Fruit fly (Drosophila melanogaster) whole organism, embryonic: ENCODE results near the gene stumps.
A peak's percentile ranks its signal among the peaks of the same experiment; 100 is the strongest.

Source experiments
- C15 ChIP-seq: fragments of 200-800 bp; sonication (Bioruptor generic); IDR thresholded peaks from 3 replicates; pipeline ENCODE4 v1.3.6; 2022; ENCODE audit warnings: missing biosample characterization, missing genetic modification characterization
- CG10565 ChIP-seq: fragments of 200-800 bp; sonication (Bioruptor generic); optimal IDR thresholded peaks from 3 replicates; lab custom pipeline; 2016; ENCODE audit warnings: missing biosample characterization, mild to moderate bottlenecking, missing genetic modification characterization
- CG10979 ChIP-seq: fragments of 200-800 bp; sonication (Bioruptor generic); optimal IDR thresholded peaks from 2 replicates; lab custom pipeline; 2018; ENCODE audit warnings: missing biosample characterization, mild to moderate bottlenecking, missing genetic modification characterization, moderate library complexity
- CG12104 ChIP-seq: fragments of 200-800 bp; sonication (Bioruptor generic); optimal IDR thresholded peaks from 3 replicates; lab custom pipeline; 2016; ENCODE audit warnings: missing biosample characterization, missing genetic modification characterization
- CG13287 ChIP-seq: fragments of 200-800 bp; sonication (Bioruptor generic); IDR thresholded peaks from 2 replicates; pipeline ENCODE4 v1.3.6; 2022; ENCODE audit warnings: missing biosample characterization, missing genetic modification characterization; ENCODE audit not compliant: partially characterized antibody
- CG14667 ChIP-seq: fragments of 200-800 bp; sonication (Bioruptor generic); IDR thresholded peaks from 2 replicates; pipeline ENCODE4 v1.3.6; 2022; ENCODE audit warnings: missing biosample characterization, missing genetic modification characterization
- CG15479 ChIP-seq: fragments of 200-800 bp; sonication (Bioruptor generic); optimal IDR thresholded peaks from 3 replicates; lab custom pipeline; 2019; ENCODE audit warnings: missing biosample characterization, mild to moderate bottlenecking, missing genetic modification characterization, moderate library complexity
- CG17568 ChIP-seq: fragments of 200-800 bp; sonication (Bioruptor generic); optimal IDR thresholded peaks from 2 replicates; lab custom pipeline; 2018; ENCODE audit warnings: missing biosample characterization, mild to moderate bottlenecking, missing genetic modification characterization, moderate library complexity
- CG18476 ChIP-seq: fragments of 200-800 bp; sonication (Bioruptor generic); optimal IDR thresholded peaks from 2 replicates; lab custom pipeline; 2016; ENCODE audit warnings: missing biosample characterization, mild to moderate bottlenecking, missing genetic modification characterization
- CG4360 ChIP-seq: fragments of 200-800 bp; sonication (Bioruptor generic); IDR thresholded peaks from 2 replicates; pipeline ENCODE4 v1.3.6; 2022; ENCODE audit warnings: missing biosample characterization, missing genetic modification characterization
- CG4424 ChIP-seq: fragments of 200-800 bp; sonication (Bioruptor generic); optimal IDR thresholded peaks from 3 replicates; lab custom pipeline; 2016; ENCODE audit warnings: missing biosample characterization, missing genetic modification characterization
- CG6254 ChIP-seq: fragments of 200-800 bp; sonication (Bioruptor generic); optimal IDR thresholded peaks from 3 replicates; lab custom pipeline; 2017; ENCODE audit warnings: mild to moderate bottlenecking, missing biosample characterization, missing genetic modification reagents, missing genetic modification characterization
- CG6683 ChIP-seq: fragments of 200-800 bp; sonication (Bioruptor generic); optimal IDR thresholded peaks from 2 replicates; lab custom pipeline; 2017; ENCODE audit warnings: missing biosample characterization, mild to moderate bottlenecking, missing genetic modification characterization, missing genetic modification reagents
- CG6765 ChIP-seq: fragments of 200-800 bp; sonication (Bioruptor generic); optimal IDR thresholded peaks from 3 replicates; lab custom pipeline; 2017; ENCODE audit warnings: missing biosample characterization, mild to moderate bottlenecking, missing genetic modification characterization
- CG6813 ChIP-seq: fragments of 200-800 bp; sonication (Bioruptor generic); optimal IDR thresholded peaks from 2 replicates; lab custom pipeline; 2017; ENCODE audit warnings: missing biosample characterization, missing genetic modification characterization, mild to moderate bottlenecking, moderate library complexity, missing genetic modification reagents
- CG7372 ChIP-seq: fragments of 200-800 bp; sonication (Bioruptor generic); IDR thresholded peaks from 2 replicates; pipeline ENCODE4 v1.3.6; 2022; ENCODE audit warnings: missing biosample characterization, missing genetic modification characterization
- D19A ChIP-seq: fragments of 200-800 bp; optimal IDR thresholded peaks from 3 replicates; lab custom pipeline; 2019; ENCODE audit warnings: missing biosample characterization, mild to moderate bottlenecking, missing genetic modification characterization, moderate library complexity
- Dek ChIP-seq: fragments of 200-800 bp; sonication (Bioruptor generic); optimal IDR thresholded peaks from 3 replicates; lab custom pipeline; 2019; ENCODE audit warnings: missing biosample characterization, mild to moderate bottlenecking, missing genetic modification characterization, moderate library complexity
- Dip2 ChIP-seq: fragments of 200-800 bp; sonication (Bioruptor generic); IDR thresholded peaks from 2 replicates; pipeline ENCODE4 v1.3.6; 2022; ENCODE audit warnings: missing biosample characterization, missing genetic modification characterization
- Dll ChIP-seq: fragments of 200-800 bp; sonication (Bioruptor generic); IDR thresholded peaks from 4 replicates; pipeline ENCODE4 v1.3.6; 2022; ENCODE audit warnings: missing biosample characterization, missing genetic modification characterization; ENCODE audit not compliant: partially characterized antibody
- Dp ChIP-seq: fragments of 200-800 bp; sonication (Bioruptor generic); optimal IDR thresholded peaks from 2 replicates; lab custom pipeline; 2018; ENCODE audit warnings: missing biosample characterization, mild to moderate bottlenecking, missing genetic modification characterization, moderate library complexity
- Drgx ChIP-seq: fragments of 200-800 bp; sonication (Bioruptor generic); IDR thresholded peaks from 2 replicates; pipeline ENCODE4 v1.3.6; 2022; ENCODE audit warnings: missing biosample characterization, missing genetic modification characterization
- Gsc ChIP-seq: fragments of 200-800 bp; sonication (Bioruptor generic); IDR thresholded peaks from 2 replicates; pipeline ENCODE4 v1.3.6; 2022; ENCODE audit warnings: missing biosample characterization, missing genetic modification characterization
- Hand ChIP-seq: fragments of 200-800 bp; sonication (Bioruptor generic); optimal IDR thresholded peaks from 2 replicates; lab custom pipeline; 2017; ENCODE audit warnings: mild to moderate bottlenecking, missing biosample characterization, missing genetic modification reagents, missing genetic modification characterization
- Hr51 ChIP-seq, 2 experiments: fragments of 200-800 bp; sonication (Bioruptor generic); optimal IDR thresholded peaks; 2 replicates in 1 of 2; 3 replicates in 1 of 2; lab custom pipeline; 2016 to 2018; ENCODE audit warnings: missing biosample characterization in 2 of 2, missing genetic modification characterization in 2 of 2, mild to moderate bottlenecking in 1 of 2, moderate library complexity in 1 of 2
- Hsf ChIP-seq: fragments of 200-800 bp; sonication (Bioruptor generic); optimal IDR thresholded peaks from 3 replicates; lab custom pipeline; 2016; ENCODE audit warnings: missing biosample characterization, missing genetic modification characterization
- Myb ChIP-seq: fragments of 200-800 bp; sonication (Bioruptor generic); optimal IDR thresholded peaks from 2 replicates; lab custom pipeline; 2016; ENCODE audit warnings: missing biosample characterization, missing genetic modification characterization
- Six4 ChIP-seq: fragments of 200-800 bp; sonication (Bioruptor generic); optimal IDR thresholded peaks from 2 replicates; lab custom pipeline; 2016; ENCODE audit warnings: missing biosample characterization, missing genetic modification characterization
- Taf1 ChIP-seq: fragments of 200-800 bp; sonication (Bioruptor generic); IDR thresholded peaks from 2 replicates; pipeline ENCODE4 v1.3.6; 2022; ENCODE audit warnings: missing biosample characterization, missing genetic modification characterization
- bab2 ChIP-seq: fragments of 200-800 bp; sonication (Bioruptor generic); optimal IDR thresholded peaks from 2 replicates; lab custom pipeline; 2016; ENCODE audit warnings: missing biosample characterization, missing genetic modification characterization
- cato ChIP-seq: fragments of 200-800 bp; sonication (Bioruptor generic); optimal IDR thresholded peaks from 2 replicates; lab custom pipeline; 2016; ENCODE audit warnings: missing biosample characterization, missing genetic modification characterization, borderline replicate concordance
- ci ChIP-seq: fragments of 200-800 bp; sonication (Bioruptor generic); IDR thresholded peaks from 3 replicates; pipeline ENCODE4 v1.3.6; 2022; ENCODE audit warnings: missing biosample characterization, missing genetic modification characterization
- crc ChIP-seq: fragments of 200-800 bp; sonication (Bioruptor generic); optimal IDR thresholded peaks from 2 replicates; lab custom pipeline; 2016; ENCODE audit warnings: missing biosample characterization, missing genetic modification characterization
- crol ChIP-seq: fragments of 200-800 bp; sonication (Bioruptor generic); IDR thresholded peaks from 2 replicates; pipeline ENCODE4 v1.3.6; 2022; ENCODE audit warnings: missing biosample characterization, missing genetic modification characterization
- ewg ChIP-seq: fragments of 200-800 bp; sonication (Bioruptor generic); optimal IDR thresholded peaks from 3 replicates; lab custom pipeline; 2017; ENCODE audit warnings: mild to moderate bottlenecking, missing biosample characterization, missing genetic modification reagents, missing genetic modification characterization
- gem ChIP-seq: fragments of 200-800 bp; sonication (Bioruptor generic); optimal IDR thresholded peaks from 2 replicates; lab custom pipeline; 2019; ENCODE audit warnings: missing biosample characterization, mild to moderate bottlenecking, missing genetic modification characterization, moderate library complexity
- hth ChIP-seq: fragments of >200 bp; optimal IDR thresholded peaks from 2 replicates; lab custom pipeline; 2017; ENCODE audit warnings: inconsistent platforms
- ken ChIP-seq: fragments of 200-800 bp; sonication (Bioruptor generic); IDR thresholded peaks from 3 replicates; pipeline ENCODE4 v1.3.6; 2022; ENCODE audit warnings: missing biosample characterization, missing genetic modification characterization
- lab ChIP-seq: fragments of 200-800 bp; sonication (Bioruptor generic); optimal IDR thresholded peaks from 3 replicates; lab custom pipeline; 2017; ENCODE audit warnings: missing biosample characterization, missing genetic modification characterization, mild to moderate bottlenecking, moderate library complexity, missing genetic modification reagents
- luna ChIP-seq: fragments of 200-800 bp; sonication (Bioruptor generic); optimal IDR thresholded peaks from 2 replicates; lab custom pipeline; 2016; ENCODE audit warnings: missing biosample characterization, missing genetic modification characterization
- mirr ChIP-seq: fragments of 200-800 bp; sonication (Bioruptor generic); optimal IDR thresholded peaks from 3 replicates; lab custom pipeline; 2018; ENCODE audit warnings: missing biosample characterization, mild to moderate bottlenecking, missing genetic modification characterization
- mld ChIP-seq: fragments of 200-800 bp; sonication (Bioruptor generic); IDR thresholded peaks from 3 replicates; pipeline ENCODE4 v1.3.6; 2022; ENCODE audit warnings: missing biosample characterization, missing genetic modification characterization; ENCODE audit not compliant: partially characterized antibody
- pros ChIP-seq: fragments of 200-800 bp; sonication (Bioruptor generic); optimal IDR thresholded peaks from 3 replicates; lab custom pipeline; 2019; ENCODE audit warnings: missing biosample characterization, mild to moderate bottlenecking, missing genetic modification characterization, moderate library complexity
- psq ChIP-seq: fragments of 200-800 bp; sonication (Bioruptor generic); optimal IDR thresholded peaks from 2 replicates; lab custom pipeline; 2017; ENCODE audit warnings: missing biosample characterization, missing genetic modification characterization
- sens-2 ChIP-seq: fragments of 200-800 bp; sonication (Bioruptor generic); IDR thresholded peaks from 2 replicates; pipeline ENCODE4 v1.3.6; 2022; ENCODE audit warnings: missing biosample characterization, missing genetic modification characterization
- sisA ChIP-seq: fragments of 200-800 bp; sonication (Bioruptor generic); IDR thresholded peaks from 2 replicates; pipeline ENCODE4 v1.3.6; 2022; ENCODE audit warnings: missing biosample characterization, missing genetic modification characterization
- ttk ChIP-seq: fragments of 200-800 bp; sonication (Bioruptor generic); IDR thresholded peaks from 2 replicates; pipeline ENCODE4 v2.1.2; 2022; ENCODE audit warnings: missing biosample characterization, missing genetic modification characterization
- zf30C ChIP-seq: fragments of 200-800 bp; sonication (Bioruptor generic); optimal IDR thresholded peaks from 3 replicates; lab custom pipeline; 2018; ENCODE audit warnings: missing biosample characterization, mild to moderate bottlenecking, missing genetic modification characterization

The stumps gene

DNA sequence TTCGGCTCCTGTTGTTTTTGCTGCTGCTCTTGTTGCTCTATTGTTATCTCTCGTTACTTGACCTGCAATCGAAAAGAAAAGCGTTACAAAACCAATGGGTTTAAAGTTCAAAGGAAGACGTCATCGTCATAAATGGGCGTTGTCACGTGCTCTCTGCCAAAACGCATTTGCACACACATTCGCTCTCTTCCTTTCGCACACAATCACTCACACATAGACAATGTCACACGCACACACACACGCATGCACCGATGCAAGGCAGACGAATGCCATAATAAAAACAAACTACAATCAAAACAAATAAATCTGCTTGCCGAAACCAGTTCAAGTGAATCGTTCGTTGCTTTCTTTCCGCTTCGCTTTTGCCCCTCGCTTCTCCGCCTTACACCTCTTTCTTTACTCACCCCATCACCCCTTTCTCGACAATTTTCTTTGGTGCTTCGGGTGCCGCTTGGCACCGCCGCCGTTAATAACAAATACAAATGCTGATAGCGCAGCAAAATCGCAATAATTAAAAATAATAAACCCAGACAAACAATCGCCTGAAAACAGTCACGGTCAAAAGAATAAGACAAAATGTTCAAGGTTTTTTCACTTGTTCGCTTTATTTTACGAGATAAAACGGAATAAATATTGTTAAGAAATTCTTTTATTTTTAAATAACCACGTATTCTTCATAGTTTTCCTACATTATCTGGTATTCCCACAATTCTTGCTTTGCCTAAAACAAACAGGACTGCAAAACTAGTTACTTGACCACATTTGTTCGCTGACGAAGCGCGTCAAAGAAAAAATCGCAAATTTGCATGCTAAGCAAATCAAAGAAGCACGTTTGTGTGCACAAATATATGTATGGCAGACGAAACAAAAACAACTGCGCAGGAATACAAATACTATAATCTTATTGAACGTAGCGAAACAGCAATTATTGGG is 72.6 kb downstream of the stumps start (continued):
- TF ChIP-seq Hr51 (GFP tag; optimal IDR thresholded peaks at IDR 0.05; lab: Kevin White, UChicago) (no peak), CG12104 (GFP tag; lab: Kevin White, UChicago) (peak; percentile 50), CG4424 (GFP tag; lab: Kevin White, UChicago) (peak; percentile 8), psq (peak; percentile 66), sens-2 (GFP tag; lab: Robert Waterston, UW) (no peak), pros (GFP tag; lab: Kevin White, UChicago) (peak; percentile 32), Dek (tag; lab: Kevin White, UChicago) (peak; percentile 18), CG18476 (GFP tag; lab: Kevin White, UChicago) (peak; percentile 12), C15 (GFP tag; lab: Robert Waterston, UW) (no peak), lab (no peak), mirr (no peak), Taf1 (no peak), ci (GFP tag; lab: Robert Waterston, UW) (0 out of 3 replicates have a peak, but pooled peaks have one; percentile 39), CG13287 (GFP tag; lab: Robert Waterston, UW) (no peak), D19A (no peak), bab2 (GFP tag; lab: Kevin White, UChicago) (peak; percentile 24), CG17568 (GFP tag; lab: Kevin White, UChicago) (no peak), CG15479 (GFP tag; lab: Kevin White, UChicago) (peak; percentile 26), crol (peak; percentile 87), ewg (peak; percentile 23), CG6683 (GFP tag; lab: Kevin White, UChicago) (no peak), Gsc (GFP tag; lab: Robert Waterston, UW) (no peak), Myb (GFP tag; lab: Kevin White, UChicago) (no peak), Dp (GFP tag; lab: Kevin White, UChicago) (no peak), Six4 (GFP tag; lab: Kevin White, UChicago) (no peak), Drgx (GFP tag; lab: Robert Waterston, UW) (peak; percentile 79), CG10565 (GFP tag; lab: Kevin White, UChicago) (no peak), CG10979 (peak; percentile 19), mld (GFP tag; lab: Robert Waterston, UW) (no peak), CG6813 (GFP tag; lab: Kevin White, UChicago) (no peak), CG6254 (peak; percentile 2), cato (no peak), sisA (GFP tag; lab: Robert Waterston, UW) (no peak), ttk (GFP tag; lab: Robert Waterston, UW) (peak; percentile 10; the same call in 1 of the 2 replicates), Hand (no peak), ken (GFP tag; lab: Robert Waterston, UW) (0 out of 3 replicates have a peak, but pooled peaks have one; percentile 13), zf30C (GFP tag; lab: Kevin White, UChicago) (no peak), gem (tag; lab: Kevin White, UChicago) (peak; percentile 21), Hsf (peak; percentile 15), CG14667 (GFP tag; lab: Robert Waterston, UW) (no peak), luna (GFP tag; lab: Kevin White, UChicago) (no peak), CG4360 (GFP tag; lab: Robert Waterston, UW) (0 out of 2 replicates have a peak, but pooled peaks have one; percentile 34), Dll (GFP tag; lab: Robert Waterston, UW) (no peak), CG7372 (GFP tag; lab: Robert Waterston, UW) (no peak), crc (peak; percentile 13), Dip2 (GFP tag; lab: Robert Waterston, UW) (no peak), CG6765 (GFP tag; lab: Kevin White, UChicago) (peak; percentile 38), hth (no peak)
